Worm (Caenorhabditis elegans) whole organism, late embryonic: ENCODE results near the gene lgc-38.

Experiments
- C08G9.2 ChIP-seq: sonication (generic microtip); optimal IDR thresholded peaks from 2 replicates; lab custom pipeline; 2016; ENCODE audit warnings: mild to moderate bottlenecking, missing genetic modification characterization, moderate library complexity, missing compliant biosample characterization
- F13H6.1 ChIP-seq: sonication (generic microtip); optimal IDR thresholded peaks from 2 replicates; lab custom pipeline; 2016; ENCODE audit warnings: missing genetic modification characterization, missing compliant biosample characterization
- ahr-1 ChIP-seq: sonication (generic microtip); optimal IDR thresholded peaks from 2 replicates; lab custom pipeline; 2016; ENCODE audit warnings: missing genetic modification characterization, missing compliant biosample characterization
- ceh-18 ChIP-seq: sonication (generic microtip); optimal IDR thresholded peaks from 2 replicates; lab custom pipeline; 2016; ENCODE audit warnings: missing genetic modification characterization, missing compliant biosample characterization
- ceh-2 ChIP-seq: sonication (generic microtip); optimal IDR thresholded peaks from 2 replicates; lab custom pipeline; 2016; ENCODE audit warnings: missing genotype, missing genetic modification characterization, missing compliant biosample characterization
- ceh-30 ChIP-seq: fragments of 150-350 bp; optimal IDR thresholded peaks from 2 replicates; lab custom pipeline; 2014; ENCODE audit warnings: missing biosample characterization, missing genetic modification characterization
- ceh-6 ChIP-seq: fragments of 200-800 bp; sonication (Bioruptor generic); optimal IDR thresholded peaks from 2 replicates; lab custom pipeline; 2018; ENCODE audit warnings: mild to moderate bottlenecking, missing genetic modification characterization, missing compliant biosample characterization
- che-1 ChIP-seq: sonication (generic microtip); optimal IDR thresholded peaks from 2 replicates; lab custom pipeline; 2016; ENCODE audit warnings: mild to moderate bottlenecking, missing genetic modification characterization, missing compliant biosample characterization
- dve-1 ChIP-seq: sonication (generic microtip); optimal IDR thresholded peaks from 2 replicates; lab custom pipeline; 2017; ENCODE audit warnings: antibody characterized with exemption, mild to moderate bottlenecking, missing genetic modification characterization, missing compliant biosample characterization
- eyg-1 ChIP-seq: sonication (generic microtip); optimal IDR thresholded peaks from 2 replicates; lab custom pipeline; 2016; ENCODE audit warnings: missing genotype, missing genetic modification characterization, missing compliant biosample characterization
- fkh-10 ChIP-seq: fragments of 150-350 bp; optimal IDR thresholded peaks from 2 replicates; lab custom pipeline; 2014; ENCODE audit warnings: missing biosample characterization, missing genetic modification reagents, missing genetic modification characterization
- hlh-15 ChIP-seq: sonication (generic microtip); optimal IDR thresholded peaks from 2 replicates; lab custom pipeline; 2016; ENCODE audit warnings: missing genetic modification characterization, missing compliant biosample characterization
- madf-2 ChIP-seq: sonication (generic microtip); optimal IDR thresholded peaks from 2 replicates; lab custom pipeline; 2017; ENCODE audit warnings: missing genetic modification characterization, missing compliant biosample characterization
- nhr-232 ChIP-seq: sonication (generic microtip); optimal IDR thresholded peaks from 2 replicates; lab custom pipeline; 2016; ENCODE audit warnings: missing genetic modification characterization, missing compliant biosample characterization
- npax-4 ChIP-seq: sonication (generic microtip); optimal IDR thresholded peaks from 2 replicates; lab custom pipeline; 2016; ENCODE audit warnings: missing genetic modification characterization, missing compliant biosample characterization
- odd-2 ChIP-seq: sonication (generic microtip); optimal IDR thresholded peaks from 2 replicates; lab custom pipeline; 2017; ENCODE audit warnings: antibody characterized with exemption, mild to moderate bottlenecking, missing genetic modification characterization, missing compliant biosample characterization
- pax-1 ChIP-seq: fragments of 150-350 bp; optimal IDR thresholded peaks from 2 replicates; lab custom pipeline; 2014; ENCODE audit warnings: missing biosample characterization, missing genetic modification characterization
- pha-2 ChIP-seq: sonication (generic microtip); optimal IDR thresholded peaks from 2 replicates; lab custom pipeline; 2017; ENCODE audit warnings: mild to moderate bottlenecking, missing genetic modification characterization, missing compliant biosample characterization
- pha-4 ChIP-seq: fragments of 150-350 bp; optimal IDR thresholded peaks from 2 replicates; lab custom pipeline; 2018; ENCODE audit warnings: missing biosample characterization, missing genetic modification reagents, missing genetic modification characterization
- pros-1 ChIP-seq: fragments of 150-350 bp; optimal IDR thresholded peaks from 2 replicates; lab custom pipeline; 2014; ENCODE audit warnings: missing biosample characterization, missing genetic modification reagents, missing genetic modification characterization
- sdc-2 ChIP-seq: sonication (generic microtip); optimal IDR thresholded peaks from 2 replicates; lab custom pipeline; 2016; ENCODE audit warnings: missing genotype, missing genetic modification characterization, missing compliant biosample characterization
- sox-2 ChIP-seq: fragments of 200-800 bp; sonication (Bioruptor generic); IDR thresholded peaks from 2 replicates; pipeline ENCODE4 v1.3.6; 2022; ENCODE audit warnings: missing genetic modification reagents, missing genetic modification characterization, missing compliant biosample characterization
- tbx-2 ChIP-seq: sonication (generic microtip); optimal IDR thresholded peaks from 2 replicates; lab custom pipeline; 2016; ENCODE audit warnings: missing genetic modification characterization, missing compliant biosample characterization
- tbx-7 ChIP-seq: sonication (generic microtip); optimal IDR thresholded peaks from 2 replicates; lab custom pipeline; 2016; ENCODE audit warnings: missing genotype, missing genetic modification characterization, missing compliant biosample characterization
- ttx-3 ChIP-seq: sonication (generic microtip); optimal IDR thresholded peaks from 2 replicates; lab custom pipeline; 2016; ENCODE audit warnings: missing genetic modification reagents, missing genetic modification characterization, missing compliant biosample characterization
- unc-3 ChIP-seq, 2 experiments: fragments of 200-800 bp in 1 of 2; sonication (Bioruptor generic) in 1 of 2; sonication (generic microtip) in 1 of 2; conservative IDR thresholded peaks in 1 of 2; optimal IDR thresholded peaks in 1 of 2; 2 replicates each; pipeline versions ENCODE4 v1.3.6 to Lab custom; 2016 to 2022; ENCODE audit warnings: missing compliant biosample characterization in 2 of 2, missing genetic modification characterization in 2 of 2, missing genetic modification reagents in 1 of 2
- unc-55 ChIP-seq: sonication (generic microtip); optimal IDR thresholded peaks from 2 replicates; lab custom pipeline; 2017; ENCODE audit warnings: missing biosample characterization, missing genetic modification reagents, missing genetic modification characterization
- unc-86 ChIP-seq: sonication (generic microtip); optimal IDR thresholded peaks from 2 replicates; lab custom pipeline; 2016; ENCODE audit warnings: missing genetic modification characterization, missing compliant biosample characterization
- ztf-16 ChIP-seq: sonication (generic microtip); optimal IDR thresholded peaks from 2 replicates; lab custom pipeline; 2017; ENCODE audit warnings: missing genetic modification characterization, missing compliant biosample characterization

lgc-38 gene

DNA sequence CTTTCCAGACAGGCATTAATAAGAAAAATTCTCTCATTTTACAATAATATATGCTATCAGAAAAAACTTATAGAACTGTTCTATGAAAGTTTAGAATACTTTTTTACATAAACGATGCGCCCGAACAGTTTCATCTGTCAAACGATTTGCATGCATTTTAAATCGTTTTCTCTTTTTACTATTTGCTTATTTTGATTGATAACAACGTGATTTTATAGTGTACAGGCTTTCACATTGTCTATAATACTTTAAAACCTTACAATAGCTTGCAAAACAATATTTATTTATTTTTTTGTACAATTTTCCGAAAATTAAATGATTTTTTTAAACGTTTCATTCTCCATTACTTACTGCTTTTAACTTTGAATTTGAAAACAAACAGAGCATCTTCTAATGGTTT is 36.7 kb downstream of the lgc-38 start, which contains the start of gene R01H2.7:
Gene R01H2.7 (minus strand): TSS at position 101 of the 400 bp plus-strand sequence.
- no peak for TF ChIP-seq ttx-3 (tag; lab: Kevin White, UChicago)
- TF ChIP-seq odd-2 (tag; lab: Kevin White, UChicago), result no peak
- no peak for TF ChIP-seq ahr-1 (tag; lab: Kevin White, UChicago)

DNA sequence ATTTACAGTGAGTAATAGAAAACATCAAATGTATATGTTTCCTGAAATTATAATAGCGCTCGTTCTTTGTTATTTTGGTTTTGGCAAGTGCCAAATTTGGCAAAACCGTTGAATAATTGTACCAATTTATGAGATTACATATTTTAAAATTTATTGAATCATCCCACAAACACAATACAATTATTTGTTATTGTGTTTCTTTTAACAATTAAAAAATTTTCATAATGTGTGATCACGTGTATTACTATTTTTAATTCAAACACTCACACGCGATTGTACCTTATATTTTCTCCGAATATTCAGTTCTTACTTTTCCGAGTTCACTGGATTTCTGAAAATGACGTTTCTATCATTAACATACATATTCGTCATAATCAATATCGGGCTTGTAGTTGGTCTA is 47.3 kb downstream of the lgc-38 start, which contains the start of gene R01H2.2:
Gene R01H2.2 (plus strand): TSS at position 301 of the 400 bp plus-strand sequence.
- TF ChIP-seq ceh-2 (tag; lab: Kevin White, UChicago) (no peak), ceh-6 (no peak), sox-2 (GFP tag; lab: Robert Waterston, UW) (no peak), dve-1 (tag; lab: Kevin White, UChicago) (no peak)

DNA sequence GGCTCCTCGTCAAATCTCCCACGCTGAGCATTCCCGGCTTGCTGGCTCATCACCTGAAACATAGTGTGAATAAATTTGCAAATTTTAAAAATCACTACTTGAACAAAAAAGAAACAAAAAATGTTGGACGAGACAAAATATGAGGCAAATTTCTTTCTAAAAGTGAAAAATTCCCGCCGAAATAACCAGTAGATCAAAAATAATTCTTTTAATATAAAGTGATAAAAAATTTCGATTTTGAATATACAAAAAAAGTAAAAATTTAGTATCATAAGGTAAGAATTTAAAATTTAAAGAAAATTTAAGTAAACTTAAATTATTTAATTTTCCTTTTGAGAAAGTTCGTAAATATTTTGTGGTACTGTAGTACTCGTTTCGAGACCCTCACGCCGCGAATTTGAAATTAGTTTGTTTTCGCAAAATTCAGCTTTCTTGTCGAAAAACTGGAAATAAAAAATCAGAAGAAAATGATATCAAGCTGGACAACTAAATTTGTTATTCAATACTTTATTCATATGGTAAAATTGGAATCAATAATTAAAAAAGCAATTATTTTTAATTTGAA is 51.7 kb downstream of the lgc-38 start, which contains the start of gene egg-2:
Gene egg-2 (minus strand): TSS at position 53 of the 565 bp plus-strand sequence.
- TF ChIP-seq tbx-2 (tag; lab: Kevin White, UChicago) (no peak), hlh-15 (tag; lab: Kevin White, UChicago) (no peak), pros-1 (tag; lab: Kevin White, UChicago) (no peak), ztf-16 (tag; lab: Kevin White, UChicago) (no peak), npax-4 (no peak)

DNA sequence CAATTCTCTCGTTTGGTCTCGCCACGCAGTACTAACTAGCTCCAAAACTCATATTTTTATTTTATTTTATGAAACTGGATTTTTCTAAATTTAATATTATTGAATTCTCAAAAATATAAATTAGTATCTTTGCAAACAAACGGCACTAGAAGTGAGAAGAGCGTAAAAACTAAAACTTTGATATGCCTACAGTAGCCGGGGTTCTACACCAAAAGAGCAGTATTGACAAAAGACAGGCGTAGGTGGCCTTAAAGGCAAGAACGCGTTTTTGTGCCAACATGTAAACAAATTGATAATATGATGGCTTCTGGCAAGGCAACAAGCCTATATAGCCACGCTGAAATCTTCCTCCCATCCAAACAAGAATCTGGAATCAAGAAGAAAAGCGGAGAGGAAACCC is 53.6 kb downstream of the lgc-38 start, which contains the start of gene R01H2.1:
Gene R01H2.1 (plus strand): TSS at position 301 of the 400 bp plus-strand sequence.
- TF ChIP-seq unc-3 (GFP tag; conservative IDR thresholded peaks at IDR 0.05; lab: Robert Waterston, UW), result no peak
- no peak for TF ChIP-seq unc-3 (tag; optimal IDR thresholded peaks at IDR 0.05; lab: Kevin White, UChicago)
- TF ChIP-seq tbx-7 (tag; lab: Kevin White, UChicago), result no peak
- no peak for TF ChIP-seq pha-4 (tag; lab: Kevin White, UChicago)
- TF ChIP-seq odd-2 (tag; lab: Kevin White, UChicago), result no peak
- TF ChIP-seq che-1 (tag; lab: Kevin White, UChicago), result no peak
- TF ChIP-seq nhr-232 (tag; lab: Kevin White, UChicago), result no peak
- TF ChIP-seq F13H6.1 (tag; lab: Kevin White, UChicago), result no peak
- no peak for TF ChIP-seq fkh-10 (GFP tag; lab: Kevin White, UChicago)
- TF ChIP-seq ceh-30 (tag; lab: Kevin White, UChicago), result no peak
- no peak for TF ChIP-seq unc-55
- TF ChIP-seq ttx-3 (tag; lab: Kevin White, UChicago), result no peak
- no peak for TF ChIP-seq dve-1 (tag; lab: Kevin White, UChicago)
- TF ChIP-seq ahr-1 (tag; lab: Kevin White, UChicago), result no peak
- TF ChIP-seq madf-2, result no peak
- no peak for TF ChIP-seq unc-86
- TF ChIP-seq ceh-18 (tag; lab: Kevin White, UChicago), result no peak
- no peak for TF ChIP-seq pha-2 (tag; lab: Kevin White, UChicago)

DNA sequence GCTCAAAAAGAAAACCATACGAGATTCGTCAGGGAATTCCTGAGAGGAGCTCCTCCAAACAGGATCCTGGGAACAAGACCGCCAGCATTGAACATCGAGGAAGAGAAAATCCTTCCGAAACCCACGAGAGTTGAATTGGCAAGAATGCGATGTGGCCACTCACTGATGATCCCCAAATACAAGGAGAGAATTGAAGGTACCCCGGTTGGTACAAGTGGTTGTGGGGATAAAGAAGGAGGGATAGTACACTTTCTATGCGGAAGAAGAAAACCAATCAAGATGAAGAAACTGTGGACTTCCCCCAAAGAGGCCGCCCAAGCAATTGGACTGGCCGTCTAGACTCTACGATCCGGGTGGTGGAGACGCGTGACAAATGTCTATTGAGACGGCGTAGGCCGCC is 54.1 kb downstream of the lgc-38 start:
- no peak for TF ChIP-seq odd-2 (tag; lab: Kevin White, UChicago)
- TF ChIP-seq eyg-1 (tag; lab: Kevin White, UChicago), result no peak
- no peak for TF ChIP-seq pha-4 (tag; lab: Kevin White, UChicago)
- no peak for TF ChIP-seq sdc-2 (tag; lab: Kevin White, UChicago)

DNA sequence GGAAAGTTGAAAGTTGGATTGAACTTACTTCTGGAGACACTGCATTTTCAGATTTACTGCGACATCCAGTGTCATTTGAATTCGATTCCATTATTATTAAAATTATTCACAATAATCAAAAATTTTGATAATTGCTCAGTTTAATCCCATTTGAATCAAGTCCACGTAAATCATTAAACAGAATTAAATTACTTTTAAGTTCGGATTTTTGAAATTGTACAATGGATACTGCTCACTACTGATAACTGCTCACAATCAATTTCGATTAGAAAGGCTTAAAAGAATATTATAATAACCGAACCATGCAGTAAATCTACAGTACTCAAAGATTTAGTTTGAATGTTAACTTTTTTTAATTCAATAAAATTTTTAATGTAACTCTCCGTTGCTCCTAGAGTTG is 55.2 kb downstream of the lgc-38 start, which contains the start of gene R01H2.4:
Gene R01H2.4 (minus strand): TSS at position 101 of the 400 bp plus-strand sequence.
- TF ChIP-seq C08G9.2 (tag; lab: Kevin White, UChicago) (no peak), pax-1 (tag; lab: Kevin White, UChicago) (no peak), sdc-2 (tag; lab: Kevin White, UChicago) (no peak)
